Fruit fly (Drosophila melanogaster) S2 (cell line): ENCODE data around the gene CG6225.

Source experiments
- CG8478 ChIP-seq: fragments of >200 bp; optimal IDR thresholded peaks from 2 replicates; lab custom pipeline; 2018
- CTCF ChIP-seq, 2 experiments: fragments of >200 bp; optimal IDR thresholded peaks; 2 replicates each; lab custom pipeline; 2018

- no peak for TF ChIP-seq CG8478 (lab: Kevin White, UChicago)
- no peak for TF ChIP-seq CTCF (optimal IDR thresholded peaks at IDR 0.05; lab: Kevin White, UChicago)
Measured at dm6 chr3R:12662531-12662930, 8.2 kb downstream of the CG6225 start, which contains the start of gene CG14395.
